Fruit fly (Drosophila melanogaster): ENCODE measurements around the gene CG4440.

The CG4440 gene

dm6 chr2L:16324833-16325232, 4.9 kb upstream of the CG4440 start:
- no peak for TF ChIP-seq CG17801 (GFP tag; optimal IDR thresholded peaks at IDR 0.05; ENCODE audit: partially characterized antibody)

- peak; percentile 81 for TF ChIP-seq CG17801 (GFP tag; optimal IDR thresholded peaks at IDR 0.05; ENCODE audit: partially characterized antibody)
Measured at dm6 chr2L:16325515-16326257, 4.0 kb upstream of the CG4440 start, which contains the start of gene cact. TSS of gene cact (minus strand) at chr2L:16326207.

- no peak for TF ChIP-seq CG17801 (GFP tag; optimal IDR thresholded peaks at IDR 0.05; ENCODE audit: partially characterized antibody)
Measured at dm6 chr2L:16326892-16327291, 2.8 kb upstream of the CG4440 start, which contains the start of gene CG4278. TSS of gene CG4278 (plus strand) at chr2L:16327069.

dm6 chr2L:16329102-16329520, 614 bp upstream of the CG4440 start, which contains the start of gene mRpL4:
TSS of gene mRpL4 (minus strand) at chr2L:16329132.
- peak; percentile 23 for TF ChIP-seq CG17801 (GFP tag; optimal IDR thresholded peaks at IDR 0.05; ENCODE audit: partially characterized antibody)

- no peak for TF ChIP-seq CG17801 (GFP tag; optimal IDR thresholded peaks at IDR 0.05; ENCODE audit: partially characterized antibody)
Measured at dm6 chr2L:16337785-16338184, 8.1 kb downstream of the CG4440 start, which contains the start of gene CG31817. TSS of gene CG31817 (minus strand) at chr2L:16337885.

- TF ChIP-seq CG17801 (GFP tag; optimal IDR thresholded peaks at IDR 0.05; ENCODE audit: partially characterized antibody), result no peak
Measured at dm6 chr2L:16340268-16340667, 10.5 kb downstream of the CG4440 start, which contains the start of gene CG42266. TSS of gene CG42266 (minus strand) at chr2L:16340368.

DNA sequence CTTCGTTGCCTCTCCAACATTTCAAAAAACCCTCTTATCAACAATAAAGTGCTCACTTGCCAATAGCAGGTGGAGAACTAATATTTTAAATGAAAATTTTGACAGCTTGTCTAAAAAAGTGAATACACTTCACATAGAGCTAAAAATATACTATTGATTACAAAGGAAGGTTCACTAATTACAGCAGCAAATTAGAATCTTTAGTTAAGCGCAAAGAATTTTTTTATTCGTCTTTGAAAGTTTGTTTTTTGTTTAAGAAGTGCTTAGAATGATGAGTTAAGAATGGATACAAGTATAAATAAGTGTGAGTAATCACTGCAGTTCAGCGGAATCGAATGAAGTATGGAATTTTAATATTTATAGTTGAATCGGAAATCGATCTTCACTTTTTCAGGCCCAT, 12.5 kb downstream of the CG4440 start, which contains the start of gene CG44405:
Gene CG44405 (minus strand): TSS at position 101 of the 400 bp plus-strand sequence.
- no peak for TF ChIP-seq CG17801 (GFP tag; optimal IDR thresholded peaks at IDR 0.05; ENCODE audit: partially characterized antibody)

DNA sequence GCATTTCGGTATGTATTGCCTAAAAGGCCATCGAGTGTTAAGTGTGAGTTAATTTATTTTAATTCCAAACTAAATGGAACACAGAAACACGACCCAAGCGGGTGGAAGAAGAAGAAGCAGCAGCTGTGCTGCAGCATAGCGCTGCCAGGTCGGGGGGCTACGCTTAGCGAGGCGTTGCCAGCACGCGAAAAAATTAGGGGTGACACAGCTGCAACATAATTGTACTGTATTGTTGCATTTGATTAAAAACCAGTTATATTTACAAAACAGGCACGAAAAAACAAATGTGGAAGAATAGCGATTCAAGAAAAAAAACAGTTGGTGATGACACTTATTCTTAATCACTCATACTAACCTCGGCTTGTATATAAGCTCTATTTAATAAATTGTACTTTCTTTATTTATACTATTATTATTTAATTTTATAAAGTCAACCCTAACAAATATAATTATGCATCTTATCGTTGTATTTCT, 20.5 kb downstream of the CG4440 start:
- peak; percentile 79 for TF ChIP-seq CG17801 (GFP tag; optimal IDR thresholded peaks at IDR 0.05; ENCODE audit: partially characterized antibody)

DNA sequence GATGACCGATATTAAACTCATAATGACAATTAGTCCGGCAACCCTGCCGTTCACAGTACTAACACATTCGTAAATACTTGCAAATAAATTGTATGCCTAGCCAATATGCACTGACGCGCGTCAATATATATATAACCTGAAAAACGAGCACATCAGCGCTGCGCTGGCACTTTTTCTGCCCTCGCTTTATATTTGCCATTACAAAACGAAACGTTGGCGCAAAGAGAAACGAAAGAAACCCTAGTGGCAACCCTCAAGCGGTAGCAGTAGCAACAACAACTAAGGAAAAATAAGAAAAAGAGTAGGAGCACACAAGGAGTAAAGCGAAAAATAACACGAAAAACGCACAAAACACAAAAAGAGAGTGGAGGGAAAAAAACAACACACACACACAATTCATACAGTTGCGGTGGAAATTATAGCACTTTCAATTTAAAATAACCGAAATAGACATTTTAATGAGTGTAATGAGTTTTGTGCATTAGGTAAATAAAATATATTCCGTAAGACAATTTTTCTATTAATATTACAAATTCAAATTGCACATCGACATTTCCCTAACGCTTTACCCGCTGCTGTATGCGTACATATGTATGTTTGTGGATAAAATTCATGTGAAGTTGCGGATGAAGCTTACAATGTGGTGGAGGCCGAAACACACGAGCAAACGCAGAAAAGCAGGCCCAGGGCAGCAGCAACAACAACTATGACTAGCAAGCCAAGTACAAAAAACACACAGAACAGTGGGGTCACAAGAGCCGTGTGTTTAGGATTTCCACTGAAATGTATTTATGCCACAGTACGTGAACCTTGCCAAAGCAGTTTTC, 21.2 kb downstream of the CG4440 start:
- peak; percentile 98 for TF ChIP-seq CG17801 (GFP tag; optimal IDR thresholded peaks at IDR 0.05; ENCODE audit: partially characterized antibody)

DNA sequence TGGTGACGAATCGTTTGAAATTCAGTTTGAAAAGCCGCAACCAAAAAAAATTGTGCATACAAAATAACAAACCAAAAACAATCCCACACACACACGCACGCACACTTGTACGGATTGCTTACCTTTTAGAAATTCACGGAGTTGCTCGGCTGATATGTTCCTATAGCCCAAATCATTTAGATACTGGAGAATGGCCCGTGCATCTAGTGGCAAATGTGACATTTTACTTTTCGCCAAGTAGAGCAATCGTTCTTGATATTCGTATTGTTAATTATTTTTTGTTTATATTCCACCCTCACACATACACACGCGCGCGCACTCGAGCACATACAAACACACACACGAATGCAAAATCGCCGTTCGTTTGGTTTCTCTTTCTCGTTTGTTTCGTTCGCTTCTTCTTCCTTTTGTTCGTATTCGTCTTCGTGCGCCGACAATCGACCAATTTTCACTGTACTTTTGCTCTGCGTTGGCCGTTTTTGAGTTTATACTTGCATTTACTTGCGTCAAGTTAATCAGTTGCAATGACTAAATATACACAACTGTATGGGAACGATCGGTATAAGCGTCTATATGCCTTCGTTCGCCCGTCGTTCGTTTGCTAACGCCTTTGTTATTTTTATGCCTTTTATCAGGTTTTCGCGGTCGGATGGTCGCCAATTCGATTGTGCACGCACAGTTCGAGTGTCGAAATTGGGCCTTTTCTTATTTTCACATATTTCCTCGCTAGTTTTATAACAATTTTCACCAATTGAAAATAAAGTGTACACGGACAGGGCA, 22.3 kb downstream of the CG4440 start:
- TF ChIP-seq CG17801 (GFP tag; optimal IDR thresholded peaks at IDR 0.05; ENCODE audit: partially characterized antibody), result peak; percentile 5

dm6 chr2L:16352585-16353580, 23.2 kb downstream of the CG4440 start, which contains the start of the genes Hyls1, chif and CG4455:
TSS of gene Hyls1 (minus strand) at chr2L:16352628.
TSS of gene chif (minus strand) at chr2L:16352628.
TSS of gene CG4455 (plus strand) at chr2L:16352934.
- TF ChIP-seq CG17801 (GFP tag; optimal IDR thresholded peaks at IDR 0.05; ENCODE audit: partially characterized antibody), result peak; percentile 22

DNA sequence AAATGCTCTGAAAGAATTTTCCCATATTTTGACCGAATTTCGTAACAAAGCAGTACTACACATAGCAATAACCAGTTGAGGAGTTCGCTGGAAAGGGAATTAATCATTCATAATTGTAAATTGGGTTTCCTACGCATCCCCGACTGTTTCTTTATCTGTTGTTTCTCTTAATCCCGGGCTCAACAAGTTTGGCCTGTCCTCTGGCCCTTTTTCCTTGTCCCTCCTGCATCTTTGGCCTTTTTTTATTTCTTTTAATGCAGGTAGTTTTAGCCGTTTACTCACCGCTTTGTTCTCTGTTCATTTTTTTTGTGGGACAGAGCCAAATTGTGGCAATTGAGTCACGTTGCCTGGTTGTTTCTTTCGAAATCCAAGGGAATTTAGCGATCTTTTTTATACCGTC, 24.0 kb downstream of the CG4440 start:
- no peak for TF ChIP-seq CG17801 (GFP tag; optimal IDR thresholded peaks at IDR 0.05; ENCODE audit: partially characterized antibody)

All from ovary, adult (tissue).